Fruit fly (Drosophila melanogaster) whole organism, embryonic: ENCODE data around the gene CG9582.

ENCODE experiments used
- CG11696 ChIP-seq: fragments of 200-800 bp; sonication (Bioruptor generic); IDR thresholded peaks from 2 replicates; pipeline ENCODE4 v1.3.6; 2022; ENCODE audit warnings: missing biosample characterization, missing genetic modification characterization
- CG12155 ChIP-seq: fragments of 200-800 bp; sonication (Bioruptor generic); optimal IDR thresholded peaks from 3 replicates; lab custom pipeline; 2016; ENCODE audit warnings: missing biosample characterization, missing genetic modification characterization
- CG15073 ChIP-seq: fragments of 200-800 bp; sonication (Bioruptor generic); optimal IDR thresholded peaks from 2 replicates; lab custom pipeline; 2016; ENCODE audit warnings: missing biosample characterization, missing genetic modification characterization
- lilli ChIP-seq: fragments of 200-800 bp; sonication (Bioruptor generic); optimal IDR thresholded peaks from 3 replicates; lab custom pipeline; 2016; ENCODE audit warnings: missing biosample characterization, missing genetic modification characterization
- trem ChIP-seq: fragments of 200-800 bp; optimal IDR thresholded peaks from 3 replicates; lab custom pipeline; 2019; ENCODE audit warnings: missing biosample characterization, mild to moderate bottlenecking, missing genetic modification characterization, moderate library complexity
- zen ChIP-seq: fragments of 200-800 bp; sonication (Bioruptor generic); optimal IDR thresholded peaks from 3 replicates; lab custom pipeline; 2018; ENCODE audit warnings: missing biosample characterization, mild to moderate bottlenecking, missing genetic modification characterization, moderate library complexity

- TF ChIP-seq zen (tag; lab: Kevin White, UChicago) (no peak), CG12155 (GFP tag; lab: Kevin White, UChicago) (no peak), trem (tag; lab: Kevin White, UChicago) (no peak), CG11696 (GFP tag; lab: Robert Waterston, UW) (no peak), lilli (GFP tag; lab: Kevin White, UChicago) (no peak), CG15073 (GFP tag; lab: Kevin White, UChicago) (no peak)
These were observed at the start of gene CG9582 for dm6 chr2L:9031736-9032135.
